Fruit fly (Drosophila melanogaster) whole organism, prepupa: Measurements from ENCODE around the gene Dhc62B.

Experiments used
- CG6163 ChIP-seq: fragments of 200-800 bp; sonication (Bioruptor generic); IDR thresholded peaks from 3 replicates; pipeline ENCODE4 v1.3.6; 2022; ENCODE audit warnings: missing biosample characterization, missing genetic modification characterization
- Ets21C ChIP-seq: fragments of 200-800 bp; sonication (Bioruptor generic); optimal IDR thresholded peaks from 3 replicates; lab custom pipeline; 2016; ENCODE audit warnings: missing biosample characterization, missing genetic modification characterization

DNA sequence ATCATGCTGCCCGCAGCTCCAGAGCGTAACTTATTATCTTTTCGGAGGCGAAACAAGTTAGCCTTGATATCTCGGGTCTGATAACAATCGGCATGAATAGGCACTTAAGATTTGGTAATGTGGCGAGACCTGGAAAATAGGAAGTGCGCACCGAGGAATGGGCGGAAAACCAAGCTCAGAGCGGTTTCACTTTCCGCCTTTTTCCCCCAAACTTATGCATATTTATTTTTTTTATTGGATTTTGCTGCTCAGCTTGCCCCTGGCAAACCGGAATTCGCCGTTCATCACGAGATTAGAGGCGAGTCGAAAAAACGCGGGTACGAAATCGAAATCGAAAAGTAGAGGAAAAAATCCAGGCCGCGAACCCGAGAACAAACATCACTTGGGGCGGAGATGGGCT, 16.6 kb downstream of the Dhc62B start:
- TF ChIP-seq Ets21C (no peak), CG6163 (GFP tag; lab: Robert Waterston, UW) (no peak)
